Worm (Caenorhabditis elegans) whole organism, L1 larva: ENCODE results near the gene cyp-31A3.

Experiments
- egl-27 ChIP-seq, 2 experiments: fragments of 150-350 bp in 1 of 2; sonication (generic microtip); optimal IDR thresholded peaks; 3 replicates each; lab custom pipeline; 2017 to 2018; ENCODE audit warnings: missing biosample characterization in 2 of 2, missing genetic modification characterization in 2 of 2, missing genetic modification reagents in 2 of 2
- elt-2 ChIP-seq: sonication (generic microtip); optimal IDR thresholded peaks from 2 replicates; lab custom pipeline; 2016; ENCODE audit warnings: missing genetic modification characterization, mild to moderate bottlenecking, inconsistent platforms, missing compliant biosample characterization, missing genetic modification reagents
- elt-3 ChIP-seq, 6 experiments: fragments of 150-350 bp in 1 of 6; sonication (generic microtip); optimal IDR thresholded peaks; 2 replicates each; lab custom pipeline; 2017 to 2018; ENCODE audit warnings: missing biosample characterization in 6 of 6, missing genetic modification characterization in 6 of 6, inconsistent platforms in 1 of 6
- mdl-1 ChIP-seq, 2 experiments: fragments of 150-350 bp; optimal IDR thresholded peaks; 2 replicates each; lab custom pipeline; 2014 to 2017; ENCODE audit warnings: missing biosample characterization in 2 of 2, missing genetic modification characterization in 2 of 2, inconsistent platforms in 1 of 2
- nhr-28 ChIP-seq: fragments of 150-350 bp; optimal IDR thresholded peaks from 2 replicates; lab custom pipeline; 2014; ENCODE audit warnings: missing biosample characterization, missing genetic modification characterization
- pax-3 ChIP-seq: fragments of 200-800 bp; sonication (Bioruptor generic); optimal IDR thresholded peaks from 2 replicates; lab custom pipeline; 2018; ENCODE audit warnings: mild to moderate bottlenecking, missing genetic modification characterization, moderate library complexity, missing compliant biosample characterization
- sox-4 ChIP-seq: sonication (generic microtip); optimal IDR thresholded peaks from 2 replicates; lab custom pipeline; 2016; ENCODE audit warnings: missing genetic modification characterization, missing compliant biosample characterization
- tbx-2 ChIP-seq: sonication (generic microtip); optimal IDR thresholded peaks from 2 replicates; lab custom pipeline; 2016; ENCODE audit warnings: missing genetic modification characterization, missing compliant biosample characterization
- unc-62 ChIP-seq: fragments of 150-350 bp; optimal IDR thresholded peaks from 2 replicates; lab custom pipeline; 2014; ENCODE audit warnings: missing biosample characterization, missing genetic modification reagents, missing genetic modification characterization
- unc-86 ChIP-seq: sonication (generic microtip); optimal IDR thresholded peaks from 2 replicates; lab custom pipeline; 2016; ENCODE audit warnings: missing genetic modification characterization, missing compliant biosample characterization
- ztf-11 ChIP-seq, 2 experiments: sonication (generic microtip); optimal IDR thresholded peaks; 2 replicates each; lab custom pipeline; 2016 to 2017; ENCODE audit warnings: missing genetic modification characterization in 2 of 2, missing biosample characterization in 1 of 2, missing compliant biosample characterization in 1 of 2

- no peak for TF ChIP-seq tbx-2 (tag; lab: Kevin White, UChicago)
- no peak for TF ChIP-seq nhr-28
- TF ChIP-seq egl-27 (tag; optimal IDR thresholded peaks at IDR 0.05; lab: Kevin White, UChicago): no peak
- TF ChIP-seq elt-2: no peak
- TF ChIP-seq unc-62 (GFP tag; lab: Kevin White, UChicago): no peak
- no peak for TF ChIP-seq unc-86 (tag; lab: Kevin White, UChicago)
- no peak for TF ChIP-seq ztf-11 (tag; optimal IDR thresholded peaks at IDR 0.05; lab: Kevin White, UChicago)
- no peak for TF ChIP-seq sox-4 (tag; lab: Kevin White, UChicago)
- TF ChIP-seq pax-3 (tag; lab: Kevin White, UChicago): no peak
- no peak for TF ChIP-seq mdl-1 (tag; optimal IDR thresholded peaks at IDR 0.05; lab: Kevin White, UChicago)
- no peak for TF ChIP-seq elt-3 (tag; optimal IDR thresholded peaks at IDR 0.05; lab: Kevin White, UChicago)
These were observed 15.7 kb downstream of the cyp-31A3 start for ce11 chrIV:4776501-4776900.
